Worm (Caenorhabditis elegans) whole organism, early embryonic: ENCODE results near the gene nspe-7.

Experiments used
- F13C5.2 ChIP-seq: sonication (generic microtip); optimal IDR thresholded peaks from 2 replicates; lab custom pipeline; 2017; ENCODE audit warnings: mild to moderate bottlenecking, missing genetic modification characterization, inconsistent platforms, missing compliant biosample characterization
- ama-1 ChIP-seq: fragments of 150-350 bp; optimal IDR thresholded peaks from 2 replicates; lab custom pipeline; 2014
- ceh-13 ChIP-seq: fragments of 200-800 bp; sonication (Bioruptor generic); optimal IDR thresholded peaks from 2 replicates; lab custom pipeline; 2018; ENCODE audit warnings: mild to moderate bottlenecking, missing genetic modification characterization, missing compliant biosample characterization
- flt-1 ChIP-seq: fragments of 200-800 bp; sonication (Bioruptor generic); IDR thresholded peaks from 2 replicates; pipeline ENCODE4 v1.3.6; 2022; ENCODE audit warnings: missing genetic modification characterization, missing compliant biosample characterization
- hmbx-1 ChIP-seq: sonication (generic microtip); optimal IDR thresholded peaks from 2 replicates; lab custom pipeline; 2016; ENCODE audit warnings: mild to moderate bottlenecking, missing genetic modification characterization, missing compliant biosample characterization
- hnd-1 ChIP-seq: sonication (generic microtip); optimal IDR thresholded peaks from 2 replicates; lab custom pipeline; 2016; ENCODE audit warnings: missing genetic modification characterization, missing compliant biosample characterization
- pes-1 ChIP-seq: fragments of 200-800 bp; sonication (Bioruptor generic); IDR thresholded peaks from 2 replicates; pipeline ENCODE4 v1.3.6; 2022; ENCODE audit warnings: missing genetic modification reagents, missing genetic modification characterization, missing compliant biosample characterization
- scrt-1 ChIP-seq: fragments of 200-800 bp; sonication (Bioruptor generic); IDR thresholded peaks from 2 replicates; pipeline ENCODE4 v1.3.6; 2022; ENCODE audit warnings: missing genetic modification characterization, missing compliant biosample characterization
- tbx-11 ChIP-seq: fragments of 200-800 bp; sonication (Bioruptor generic); IDR thresholded peaks from 2 replicates; pipeline ENCODE4 v1.3.6; 2022; ENCODE audit warnings: missing genetic modification characterization, missing compliant biosample characterization
- tbx-37 ChIP-seq: fragments of 200-800 bp; sonication (Bioruptor generic); conservative IDR thresholded peaks from 2 replicates; pipeline ENCODE4 v1.3.6; 2022; ENCODE audit warnings: missing genetic modification reagents, missing genetic modification characterization, missing compliant biosample characterization

DNA sequence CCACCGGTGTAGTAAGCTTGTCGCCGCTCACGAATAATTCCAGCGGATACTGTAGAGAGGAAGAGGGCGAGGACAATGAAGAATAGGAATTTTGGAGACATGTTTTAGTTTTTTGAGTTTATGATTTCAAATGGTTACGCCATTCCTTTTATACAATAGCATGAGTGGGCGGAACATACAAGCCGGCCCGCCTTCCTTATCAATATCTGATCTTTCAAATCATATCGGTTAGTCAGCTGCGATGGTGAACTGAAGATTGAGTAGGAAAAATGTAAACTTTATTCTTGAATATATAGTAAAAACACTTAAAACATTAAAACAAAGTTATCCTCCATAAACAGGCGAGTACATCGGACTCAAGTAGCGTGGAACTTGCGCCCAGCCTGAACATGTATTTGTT is 6.2 kb upstream of the nspe-7 start, which contains the start of gene nspe-1:
- no peak for TF ChIP-seq hmbx-1 (tag; lab: Kevin White, UChicago)
- TF ChIP-seq pes-1 (GFP tag; lab: Robert Waterston, UW): no peak
- TF ChIP-seq ceh-13 (GFP tag; lab: Kevin White, UChicago): no peak
- TF ChIP-seq hnd-1 (tag; lab: Kevin White, UChicago): no peak
- TF ChIP-seq tbx-11 (GFP tag; lab: Robert Waterston, UW): no peak
- no peak for TF ChIP-seq ama-1 (lab: Kevin White, UChicago)
- no peak for TF ChIP-seq flt-1 (GFP tag; lab: Robert Waterston, UW)
- no peak for TF ChIP-seq F13C5.2 (tag; lab: Kevin White, UChicago)
- no peak for TF ChIP-seq tbx-37 (GFP tag; lab: Robert Waterston, UW)
- TF ChIP-seq scrt-1 (GFP tag; lab: Robert Waterston, UW): no peak
